Worm (Caenorhabditis elegans) whole organism, L1 larva: ENCODE results near the gene C08D8.1.

ENCODE experiments used
- aly-2 ChIP-seq: fragments of 150-350 bp; optimal IDR thresholded peaks from 2 replicates; lab custom pipeline; 2014; ENCODE audit warnings: missing biosample characterization, missing genetic modification characterization
- hlh-17 ChIP-seq: fragments of 200-800 bp; sonication (Bioruptor generic); optimal IDR thresholded peaks from 2 replicates; lab custom pipeline; 2018; ENCODE audit warnings: missing genetic modification characterization, mild to moderate bottlenecking, missing compliant biosample characterization, moderate library complexity, borderline replicate concordance
- lin-39 ChIP-seq: fragments of 150-350 bp; optimal IDR thresholded peaks from 2 replicates; lab custom pipeline; 2014; ENCODE audit warnings: missing biosample characterization, missing genetic modification reagents, missing genetic modification characterization
- nhr-28 ChIP-seq: fragments of 150-350 bp; optimal IDR thresholded peaks from 2 replicates; lab custom pipeline; 2014; ENCODE audit warnings: missing biosample characterization, missing genetic modification characterization
- nhr-76 ChIP-seq: sonication (generic microtip); optimal IDR thresholded peaks from 2 replicates; lab custom pipeline; 2017; ENCODE audit warnings: missing biosample characterization, missing genetic modification characterization
- nhr-77 ChIP-seq: fragments of 150-350 bp; optimal IDR thresholded peaks from 2 replicates; lab custom pipeline; 2014; ENCODE audit warnings: missing biosample characterization, missing genetic modification characterization
- unc-130 ChIP-seq: fragments of 150-350 bp; optimal IDR thresholded peaks from 2 replicates; lab custom pipeline; 2017; ENCODE audit warnings: missing biosample characterization, missing genetic modification characterization, inconsistent platforms

DNA sequence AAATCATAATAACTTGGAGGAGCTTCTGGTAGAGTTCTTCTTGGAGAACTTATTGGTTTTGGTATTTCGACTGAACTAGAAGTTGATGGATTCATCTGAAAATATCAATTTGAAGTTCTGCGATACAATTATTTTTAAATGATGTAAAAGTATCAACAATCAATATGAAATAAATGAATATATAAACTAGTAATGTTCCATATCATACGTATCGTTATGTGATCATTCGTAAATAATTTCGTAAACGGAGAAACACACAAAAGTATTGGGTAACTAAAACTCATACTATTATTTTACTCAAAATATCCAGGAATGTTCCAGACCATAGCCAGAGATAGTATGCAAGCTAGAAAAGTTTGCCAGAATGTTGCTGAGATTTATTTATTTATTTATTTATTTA lies 39.2 kb upstream of the C08D8.1 start, which contains the start of gene W02D7.8:
- no peak for TF ChIP-seq aly-2 (tag; lab: Kevin White, UChicago)
- no peak for TF ChIP-seq hlh-17
- no peak for TF ChIP-seq nhr-28 (tag; lab: Kevin White, UChicago)
- no peak for TF ChIP-seq nhr-77 (tag; lab: Kevin White, UChicago)
- TF ChIP-seq lin-39 (tag; lab: Kevin White, UChicago) = no peak
- TF ChIP-seq nhr-76 (tag; lab: Kevin White, UChicago) = no peak
- no peak for TF ChIP-seq unc-130
